Worm (Caenorhabditis elegans): Measurements from ENCODE around the gene K02D10.4.
A peak's percentile ranks its signal among the peaks of the same experiment; 100 is the strongest.

K02D10.4 gene

DNA sequence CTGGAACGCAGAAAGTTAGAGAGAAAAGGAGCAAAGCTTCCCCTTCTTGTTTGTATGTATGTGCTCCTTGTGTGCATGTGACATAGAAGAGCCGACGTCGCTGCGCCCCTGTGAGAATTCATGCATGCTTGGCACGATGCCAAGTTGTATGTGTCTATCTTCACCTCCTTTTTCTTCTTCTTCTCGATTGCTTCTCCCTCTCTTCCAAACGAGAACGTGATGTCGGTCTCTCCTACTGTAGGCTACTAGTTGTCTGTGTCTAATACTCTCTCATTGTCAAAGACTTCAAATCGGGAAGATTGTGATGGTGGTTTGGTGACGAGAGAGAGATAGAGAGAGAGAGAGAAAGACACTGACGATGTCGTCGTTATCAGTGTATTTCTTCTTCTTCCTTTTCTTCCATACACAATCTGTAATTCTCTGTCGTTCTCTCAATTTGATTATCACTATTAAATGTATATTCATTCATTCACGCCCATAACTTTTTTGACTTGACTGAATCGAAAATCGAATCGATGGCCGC, 17.5 kb upstream of the K02D10.4 start:
- TF ChIP-seq daf-12 (tag; optimal IDR thresholded peaks at IDR 0.05), result no peak
- peak; percentile 69; the same call in 1 of the 2 replicates for TF ChIP-seq ceh-20 (GFP tag; IDR thresholded peaks at IDR 0.05)
- peak; percentile 81 for TF ChIP-seq nhr-10 (tag; optimal IDR thresholded peaks at IDR 0.05)
- peak; percentile 99 for TF ChIP-seq nhr-28 (tag; optimal IDR thresholded peaks at IDR 0.05)
- TF ChIP-seq Y105C5A.15 (GFP tag; IDR thresholded peaks at IDR 0.05), result no peak
- no peak for TF ChIP-seq mxl-2 (GFP tag; conservative IDR thresholded peaks at IDR 0.05)
- TF ChIP-seq ama-1 (optimal IDR thresholded peaks at IDR 0.05), result peak; percentile 37
- TF ChIP-seq ZK337.2 (GFP tag; IDR thresholded peaks at IDR 0.05), result 0 out of 2 replicates have a peak, but pooled peaks have one; percentile 41
- TF ChIP-seq lin-38 (GFP tag; IDR thresholded peaks at IDR 0.05), result peak; percentile 42
- peak; percentile 57 for TF ChIP-seq zfp-2 (tag; optimal IDR thresholded peaks at IDR 0.05)
- peak; percentile 99 for TF ChIP-seq hlh-11 (tag; optimal IDR thresholded peaks at IDR 0.05)
- no peak for TF ChIP-seq nhr-237 (tag; optimal IDR thresholded peaks at IDR 0.05)
- TF ChIP-seq lin-39 (tag; optimal IDR thresholded peaks at IDR 0.05), result no peak
- peak; percentile 74 for TF ChIP-seq aha-1 (tag)
- TF ChIP-seq unc-130 (GFP tag; optimal IDR thresholded peaks at IDR 0.05), result no peak
- peak; percentile 21 for TF ChIP-seq spr-3 (GFP tag; optimal IDR thresholded peaks at IDR 0.05)
- peak; percentile 80 for TF ChIP-seq nhr-11 (tag; optimal IDR thresholded peaks at IDR 0.05)
- peak; percentile 17; the same call in 1 of the 2 replicates for TF ChIP-seq pha-4 (GFP tag; IDR thresholded peaks at IDR 0.05)
- TF ChIP-seq pha-4 (tag; optimal IDR thresholded peaks at IDR 0.05), result no peak
- TF ChIP-seq nhr-48 (tag; optimal IDR thresholded peaks at IDR 0.05), result peak; percentile 93
- peak; percentile 72 for TF ChIP-seq gei-8 (GFP tag; optimal IDR thresholded peaks at IDR 0.05)
- no peak for TF ChIP-seq tag-97 (GFP tag; IDR thresholded peaks at IDR 0.05)
- peak; percentile 92 for TF ChIP-seq rbr-2 (tag; optimal IDR thresholded peaks at IDR 0.05)
- TF ChIP-seq mxl-3 (GFP tag; optimal IDR thresholded peaks at IDR 0.05), result peak; percentile 93
- TF ChIP-seq mep-1 (tag; optimal IDR thresholded peaks at IDR 0.05), result peak; percentile 92
- no peak for TF ChIP-seq nhr-111 (GFP tag; optimal IDR thresholded peaks at IDR 0.05)
- peak; percentile 78 for TF ChIP-seq nhr-102 (tag; optimal IDR thresholded peaks at IDR 0.05)
- no peak for TF ChIP-seq ceh-62 (tag; optimal IDR thresholded peaks at IDR 0.05)
- no peak for TF ChIP-seq dmd-8 (GFP tag; IDR thresholded peaks at IDR 0.05)
- no peak for TF ChIP-seq nhr-76 (tag; optimal IDR thresholded peaks at IDR 0.05)
- TF ChIP-seq nhr-41 (GFP tag; IDR thresholded peaks at IDR 0.05), result peak; percentile 54; the same call in 1 of the 2 replicates
- peak; percentile 96 for TF ChIP-seq hlh-30 (tag; optimal IDR thresholded peaks at IDR 0.05; ENCODE audit: insufficient read depth)
- TF ChIP-seq lin-15B (tag; optimal IDR thresholded peaks at IDR 0.05), result no peak
- TF ChIP-seq zip-2 (tag; optimal IDR thresholded peaks at IDR 0.05), result no peak
- TF ChIP-seq ceh-44 (GFP tag; IDR thresholded peaks at IDR 0.05), result 0 out of 2 replicates have a peak, but pooled peaks have one; percentile 20
- peak; percentile 72 for TF ChIP-seq T20F7.1 (GFP tag; optimal IDR thresholded peaks at IDR 0.05)
- TF ChIP-seq aly-2 (tag; optimal IDR thresholded peaks at IDR 0.05), result no peak
- TF ChIP-seq F44E2.7 (GFP tag; IDR thresholded peaks at IDR 0.05), result no peak
- peak; percentile 97 for TF ChIP-seq dve-1 (tag; optimal IDR thresholded peaks at IDR 0.05; ENCODE audit: insufficient read depth)
- TF ChIP-seq pqm-1 (tag; optimal IDR thresholded peaks at IDR 0.05), result peak; percentile 94
- no peak for TF ChIP-seq Y48G9A.11 (GFP tag; IDR thresholded peaks at IDR 0.05)
- peak; percentile 70 for TF ChIP-seq lin-1 (GFP tag; IDR thresholded peaks at IDR 0.05)
- no peak for TF ChIP-seq daf-8 (GFP tag; IDR thresholded peaks at IDR 0.05)
- peak; percentile 35 for TF ChIP-seq ztf-7 (tag; optimal IDR thresholded peaks at IDR 0.05)
- no peak for TF ChIP-seq vab-7 (GFP tag; IDR thresholded peaks at IDR 0.05)
- TF ChIP-seq fkh-10 (GFP tag; optimal IDR thresholded peaks at IDR 0.05), result peak; percentile 86
- peak; percentile 58 for TF ChIP-seq set-16 (GFP tag; IDR thresholded peaks at IDR 0.05)
- TF ChIP-seq T26A8.4 (GFP tag; IDR thresholded peaks at IDR 0.05), result peak; percentile 73
- TF ChIP-seq unc-39 (tag; optimal IDR thresholded peaks at IDR 0.05), result no peak
- TF ChIP-seq spr-1 (tag; optimal IDR thresholded peaks at IDR 0.05), result peak; percentile 64
- TF ChIP-seq fos-1 (tag; optimal IDR thresholded peaks at IDR 0.05), result no peak
- 0 out of 2 replicates have a peak, but pooled peaks have one; percentile 21 for TF ChIP-seq zfp-3 (GFP tag; conservative IDR thresholded peaks at IDR 0.05)

Measured in whole organism, L4 larva.